Worm (Caenorhabditis elegans) whole organism, late embryonic: ENCODE measurements around the gene F13B12.2.

ENCODE experiments used
- ceh-19 ChIP-seq: fragments of 200-800 bp; sonication (Bioruptor generic); optimal IDR thresholded peaks from 2 replicates; lab custom pipeline; 2018; ENCODE audit warnings: mild to moderate bottlenecking, missing genetic modification characterization, missing compliant biosample characterization
- ceh-30 ChIP-seq: fragments of 150-350 bp; optimal IDR thresholded peaks from 2 replicates; lab custom pipeline; 2014; ENCODE audit warnings: missing biosample characterization, missing genetic modification characterization
- dmd-4 ChIP-seq: sonication (generic microtip); optimal IDR thresholded peaks from 2 replicates; lab custom pipeline; 2016; ENCODE audit warnings: borderline replicate concordance, missing genetic modification characterization, missing compliant biosample characterization
- dve-1 ChIP-seq: sonication (generic microtip); optimal IDR thresholded peaks from 2 replicates; lab custom pipeline; 2017; ENCODE audit warnings: antibody characterized with exemption, mild to moderate bottlenecking, missing genetic modification characterization, missing compliant biosample characterization
- nfya-1 ChIP-seq: sonication (generic microtip); optimal IDR thresholded peaks from 2 replicates; lab custom pipeline; 2017; ENCODE audit warnings: missing genetic modification characterization, mild to moderate bottlenecking, missing compliant biosample characterization, antibody characterized with exemption, moderate library complexity

- TF ChIP-seq dve-1 (tag; lab: Kevin White, UChicago) (no peak), ceh-30 (tag; lab: Kevin White, UChicago) (no peak), ceh-19 (GFP tag; lab: Kevin White, UChicago) (no peak), nfya-1 (tag; lab: Kevin White, UChicago) (no peak), dmd-4 (tag; lab: Kevin White, UChicago) (no peak)
These were observed 8.2 kb upstream of the F13B12.2 start for ce11 chrIV:10437114-10437513.
